Worm (Caenorhabditis elegans) whole organism, L4 larva: ENCODE measurements around the gene scl-2.

Experiments used
- F10B5.3 ChIP-seq: sonication (generic microtip); optimal IDR thresholded peaks from 2 replicates; lab custom pipeline; 2016; ENCODE audit warnings: mild to moderate bottlenecking, missing genetic modification characterization, missing compliant biosample characterization
- ZK337.2 ChIP-seq: fragments of 200-800 bp; sonication (Bioruptor generic); IDR thresholded peaks from 2 replicates; pipeline ENCODE4 v1.3.6; 2022; ENCODE audit warnings: missing genetic modification reagents, missing genetic modification characterization, missing compliant biosample characterization
- ama-1 ChIP-seq: fragments of 150-350 bp; optimal IDR thresholded peaks from 2 replicates; lab custom pipeline; 2014; ENCODE audit warnings: inconsistent platforms, mixed read lengths
- ces-1 ChIP-seq: fragments of 150-350 bp; sonication (generic microtip); optimal IDR thresholded peaks from 4 replicates; lab custom pipeline; 2014; ENCODE audit warnings: missing biosample characterization, missing genetic modification reagents, missing genetic modification characterization
- ctbp-1 ChIP-seq: fragments of 200-800 bp; sonication (Bioruptor generic); IDR thresholded peaks from 2 replicates; pipeline ENCODE4 v1.3.6; 2022; ENCODE audit warnings: missing genetic modification reagents, missing genetic modification characterization, missing compliant biosample characterization
- hlh-30 ChIP-seq: sonication (generic microtip); optimal IDR thresholded peaks from 2 replicates; lab custom pipeline; 2017; ENCODE audit warnings: antibody characterized with exemption, mild to moderate bottlenecking, missing genetic modification characterization, missing compliant biosample characterization; ENCODE audit not compliant: insufficient read depth
- mxl-2 ChIP-seq: fragments of 200-800 bp; sonication (Bioruptor generic); conservative IDR thresholded peaks from 2 replicates; pipeline ENCODE4 v1.3.6; 2022; ENCODE audit warnings: missing genetic modification reagents, missing genetic modification characterization, missing compliant biosample characterization
- nhr-237 ChIP-seq: sonication (generic microtip); optimal IDR thresholded peaks from 2 replicates; lab custom pipeline; 2017; ENCODE audit warnings: missing biosample characterization, missing genetic modification characterization
- unc-130 ChIP-seq: sonication (generic microtip); optimal IDR thresholded peaks from 2 replicates; lab custom pipeline; 2016; ENCODE audit warnings: missing genetic modification reagents, missing genetic modification characterization, missing compliant biosample characterization
- ztf-11 ChIP-seq: fragments of 150-350 bp; optimal IDR thresholded peaks from 2 replicates; lab custom pipeline; 2014; ENCODE audit warnings: missing biosample characterization, missing genetic modification characterization

DNA sequence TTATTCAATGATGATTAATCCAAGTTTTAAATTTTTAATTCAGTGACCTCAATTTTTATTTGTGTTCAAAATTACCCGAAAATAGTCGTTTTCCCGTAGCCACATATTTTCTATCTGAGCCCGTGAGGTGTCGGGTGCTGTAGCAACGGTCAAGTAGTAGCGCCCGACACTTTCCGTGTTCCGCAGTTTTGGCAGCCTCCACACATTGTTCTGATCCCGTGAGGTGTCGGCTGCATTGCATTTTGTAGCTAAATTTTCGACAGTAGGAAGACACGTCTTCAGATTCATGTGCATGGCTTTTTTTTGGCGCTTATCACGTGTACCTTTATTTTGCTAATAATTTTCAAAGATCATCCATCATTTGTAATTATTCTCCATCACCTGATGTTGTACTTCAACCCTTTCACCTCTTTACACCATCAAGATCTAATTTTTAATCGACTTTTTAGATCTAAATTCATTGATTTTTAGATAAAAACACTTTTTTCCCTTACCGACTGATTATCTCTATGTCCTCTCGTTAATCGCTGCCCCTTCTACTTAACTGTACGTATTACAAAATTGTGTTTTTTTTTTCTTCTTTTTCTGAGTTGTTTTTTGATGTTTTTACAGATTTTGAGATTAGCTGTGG, 43.7 kb upstream of the scl-2 start:
- TF ChIP-seq hlh-30 = no peak
- no peak for TF ChIP-seq ztf-11 (tag; lab: Kevin White, UChicago)
- TF ChIP-seq nhr-237 (tag; lab: Kevin White, UChicago) = no peak
- TF ChIP-seq unc-130 = no peak
- TF ChIP-seq ZK337.2 (GFP tag; lab: Robert Waterston, UW) = no peak
- TF ChIP-seq mxl-2 (GFP tag; lab: Robert Waterston, UW) = no peak
- no peak for TF ChIP-seq ctbp-1
- TF ChIP-seq ama-1 = no peak
- no peak for TF ChIP-seq ces-1 (GFP tag; lab: Kevin White, UChicago)
- TF ChIP-seq F10B5.3 (tag; lab: Kevin White, UChicago) = no peak
